Fruit fly (Drosophila melanogaster) whole organism, prepupa: ENCODE measurements around the gene CG16953.

Experiments used
- Blimp-1 ChIP-seq: fragments of 200-800 bp; sonication (Bioruptor generic); optimal IDR thresholded peaks from 3 replicates; lab custom pipeline; 2017; ENCODE audit warnings: missing biosample characterization, missing genetic modification characterization, mild to moderate bottlenecking, moderate library complexity, missing genetic modification reagents
- CG10631 ChIP-seq: fragments of 200-800 bp; sonication (Bioruptor generic); optimal IDR thresholded peaks from 2 replicates; lab custom pipeline; 2016; ENCODE audit warnings: missing biosample characterization, missing genetic modification characterization
- CG10669 ChIP-seq: fragments of 200-800 bp; sonication (Bioruptor generic); optimal IDR thresholded peaks from 3 replicates; lab custom pipeline; 2018; ENCODE audit warnings: missing biosample characterization, mild to moderate bottlenecking, missing genetic modification characterization, moderate library complexity
- CG11762 ChIP-seq: fragments of 200-800 bp; sonication (Bioruptor generic); optimal IDR thresholded peaks from 3 replicates; lab custom pipeline; 2016; ENCODE audit warnings: missing biosample characterization, missing genetic modification characterization; ENCODE audit not compliant: insufficient read depth
- CG1621 ChIP-seq: fragments of 200-800 bp; sonication (Bioruptor generic); optimal IDR thresholded peaks from 3 replicates; lab custom pipeline; 2018; ENCODE audit warnings: missing biosample characterization, mild to moderate bottlenecking, missing genetic modification characterization
- CG3032 ChIP-seq: fragments of 200-800 bp; optimal IDR thresholded peaks from 2 replicates; lab custom pipeline; 2019; ENCODE audit warnings: missing biosample characterization, mild to moderate bottlenecking, missing genetic modification characterization, moderate library complexity
- CG31627 ChIP-seq: fragments of 200-800 bp; sonication (Bioruptor generic); optimal IDR thresholded peaks from 3 replicates; lab custom pipeline; 2016; ENCODE audit warnings: missing biosample characterization, missing genetic modification characterization
- CG3919 ChIP-seq: fragments of 200-800 bp; sonication (Bioruptor generic); optimal IDR thresholded peaks from 3 replicates; lab custom pipeline; 2016; ENCODE audit warnings: missing biosample characterization, missing genetic modification characterization
- CG6163 ChIP-seq: fragments of 200-800 bp; sonication (Bioruptor generic); IDR thresholded peaks from 3 replicates; pipeline ENCODE4 v1.3.6; 2022; ENCODE audit warnings: missing biosample characterization, missing genetic modification characterization
- CG6792 ChIP-seq: fragments of 200-800 bp; sonication (Bioruptor generic); optimal IDR thresholded peaks from 3 replicates; lab custom pipeline; 2016; ENCODE audit warnings: missing biosample characterization, missing genetic modification characterization
- CG6854 ChIP-seq: fragments of 200-800 bp; sonication (Bioruptor generic); optimal IDR thresholded peaks from 2 replicates; lab custom pipeline; 2017; ENCODE audit warnings: missing biosample characterization, mild to moderate bottlenecking, missing genetic modification characterization
- CG8119 ChIP-seq: fragments of 200-800 bp; sonication (Bioruptor generic); IDR thresholded peaks from 3 replicates; pipeline ENCODE4 v1.3.6; 2022; ENCODE audit warnings: missing biosample characterization, missing genetic modification characterization
- CG8319 ChIP-seq: fragments of 200-800 bp; sonication (Bioruptor generic); optimal IDR thresholded peaks from 3 replicates; lab custom pipeline; 2016; ENCODE audit warnings: missing biosample characterization, missing genetic modification characterization
- CG9139 ChIP-seq: fragments of 200-800 bp; sonication (Bioruptor generic); optimal IDR thresholded peaks from 3 replicates; lab custom pipeline; 2017; ENCODE audit warnings: missing biosample characterization, mild to moderate bottlenecking, missing genetic modification characterization
- Eip75B ChIP-seq: fragments of 200-800 bp; sonication (Bioruptor generic); optimal IDR thresholded peaks from 3 replicates; lab custom pipeline; 2016; ENCODE audit warnings: missing biosample characterization, missing genetic modification characterization
- Eip78C ChIP-seq: fragments of 200-800 bp; sonication (Bioruptor generic); peaks from one replicate; lab custom pipeline; 2016; ENCODE audit warnings: missing biosample characterization, missing genetic modification characterization
- Eip93F ChIP-seq: fragments of 200-800 bp; sonication (Bioruptor generic); optimal IDR thresholded peaks from 2 replicates; lab custom pipeline; 2016; ENCODE audit warnings: missing biosample characterization, mild to moderate bottlenecking, missing genetic modification characterization
- Hr38 ChIP-seq: sonication (Bioruptor generic); optimal IDR thresholded peaks from 2 replicates; lab custom pipeline; 2016; ENCODE audit warnings: missing biosample characterization, missing genetic modification characterization
- Hr39 ChIP-seq: fragments of 200-800 bp; sonication (Bioruptor generic); optimal IDR thresholded peaks from 2 replicates; lab custom pipeline; 2016; ENCODE audit warnings: missing biosample characterization, missing genetic modification characterization
- Lpt ChIP-seq: fragments of 200-800 bp; sonication (Bioruptor generic); optimal IDR thresholded peaks from 3 replicates; lab custom pipeline; 2016; ENCODE audit warnings: missing biosample characterization, missing genetic modification characterization
- Met ChIP-seq: fragments of 200-800 bp; sonication (Bioruptor generic); optimal IDR thresholded peaks from 3 replicates; lab custom pipeline; 2016; ENCODE audit warnings: missing biosample characterization, missing genetic modification characterization
- OdsH ChIP-seq: fragments of 200-800 bp; sonication (Bioruptor generic); optimal IDR thresholded peaks from 3 replicates; lab custom pipeline; 2016; ENCODE audit warnings: missing biosample characterization, missing genetic modification characterization
- Smox ChIP-seq: fragments of 200-800 bp; sonication (Bioruptor generic); optimal IDR thresholded peaks from 3 replicates; lab custom pipeline; 2016; ENCODE audit warnings: missing biosample characterization, missing genetic modification characterization
- Sox102F ChIP-seq: fragments of 200-800 bp; sonication (Bioruptor generic); optimal IDR thresholded peaks from 2 replicates; lab custom pipeline; 2016; ENCODE audit warnings: missing biosample characterization, mild to moderate bottlenecking, missing genetic modification characterization
- Sox14 ChIP-seq: fragments of 200-800 bp; sonication (Bioruptor generic); optimal IDR thresholded peaks from 3 replicates; lab custom pipeline; 2016; ENCODE audit warnings: missing biosample characterization, missing genetic modification characterization
- Sox15 ChIP-seq: fragments of 200-800 bp; sonication (Bioruptor generic); optimal IDR thresholded peaks from 3 replicates; lab custom pipeline; 2016; ENCODE audit warnings: missing biosample characterization, missing genetic modification characterization
- achi ChIP-seq: fragments of 200-800 bp; sonication (Bioruptor generic); optimal IDR thresholded peaks from 3 replicates; lab custom pipeline; 2016; ENCODE audit warnings: missing biosample characterization, missing genetic modification characterization
- acj6 ChIP-seq: fragments of 200-800 bp; sonication (Bioruptor generic); optimal IDR thresholded peaks from 3 replicates; lab custom pipeline; 2016; ENCODE audit warnings: missing biosample characterization, missing genetic modification characterization
- cyc ChIP-seq: fragments of 200-800 bp; sonication (Bioruptor generic); optimal IDR thresholded peaks from 3 replicates; lab custom pipeline; 2016; ENCODE audit warnings: missing biosample characterization, missing genetic modification characterization
- dac ChIP-seq: fragments of 200-800 bp; sonication (Bioruptor generic); optimal IDR thresholded peaks from 2 replicates; lab custom pipeline; 2017; ENCODE audit warnings: missing biosample characterization, mild to moderate bottlenecking, missing genetic modification characterization
- eg ChIP-seq: fragments of 200-800 bp; sonication (Bioruptor generic); IDR thresholded peaks from 3 replicates; pipeline ENCODE4 v1.3.6; 2022; ENCODE audit warnings: missing biosample characterization, missing genetic modification characterization
- esn ChIP-seq: fragments of 200-800 bp; sonication (Bioruptor generic); optimal IDR thresholded peaks from 2 replicates; lab custom pipeline; 2016; ENCODE audit warnings: missing biosample characterization, mild to moderate bottlenecking, missing genetic modification characterization, moderate library complexity
- fd85E ChIP-seq: fragments of 200-800 bp; sonication (Bioruptor generic); optimal IDR thresholded peaks from 3 replicates; lab custom pipeline; 2016; ENCODE audit warnings: missing biosample characterization, missing genetic modification characterization
- fkh ChIP-seq: fragments of 200-800 bp; sonication (Bioruptor generic); optimal IDR thresholded peaks from 3 replicates; lab custom pipeline; 2017; ENCODE audit warnings: missing biosample characterization, mild to moderate bottlenecking, missing genetic modification characterization, moderate library complexity
- lz ChIP-seq: fragments of 200-800 bp; sonication (Bioruptor generic); optimal IDR thresholded peaks from 3 replicates; lab custom pipeline; 2016; ENCODE audit warnings: missing biosample characterization, missing genetic modification characterization
- net ChIP-seq: fragments of 200-800 bp; sonication (Bioruptor generic); optimal IDR thresholded peaks from 3 replicates; lab custom pipeline; 2016; ENCODE audit warnings: missing biosample characterization, missing genetic modification characterization
- pdm3 ChIP-seq: fragments of 200-800 bp; sonication (Bioruptor generic); optimal IDR thresholded peaks from 3 replicates; lab custom pipeline; 2016; ENCODE audit warnings: missing biosample characterization, missing genetic modification characterization
- spab ChIP-seq: fragments of 200-800 bp; sonication (Bioruptor generic); optimal IDR thresholded peaks from 2 replicates; lab custom pipeline; 2017; ENCODE audit warnings: missing biosample characterization, mild to moderate bottlenecking, missing genetic modification characterization, missing genetic modification reagents
- ss ChIP-seq, 2 experiments: fragments of 200-800 bp; sonication (Bioruptor generic); optimal IDR thresholded peaks; 2 replicates in 1 of 2; 3 replicates in 1 of 2; lab custom pipeline; 2017 to 2018; ENCODE audit warnings: mild to moderate bottlenecking in 2 of 2, missing biosample characterization in 2 of 2, missing genetic modification characterization in 2 of 2, moderate library complexity in 1 of 2
- svp ChIP-seq: fragments of 200-800 bp; sonication (Bioruptor generic); peaks from one replicate; lab custom pipeline; 2016; ENCODE audit warnings: missing biosample characterization, missing genetic modification characterization
- topi ChIP-seq: fragments of 200-800 bp; sonication (Bioruptor generic); optimal IDR thresholded peaks from 3 replicates; lab custom pipeline; 2016; ENCODE audit warnings: missing biosample characterization, missing genetic modification characterization

CG16953 gene

DNA sequence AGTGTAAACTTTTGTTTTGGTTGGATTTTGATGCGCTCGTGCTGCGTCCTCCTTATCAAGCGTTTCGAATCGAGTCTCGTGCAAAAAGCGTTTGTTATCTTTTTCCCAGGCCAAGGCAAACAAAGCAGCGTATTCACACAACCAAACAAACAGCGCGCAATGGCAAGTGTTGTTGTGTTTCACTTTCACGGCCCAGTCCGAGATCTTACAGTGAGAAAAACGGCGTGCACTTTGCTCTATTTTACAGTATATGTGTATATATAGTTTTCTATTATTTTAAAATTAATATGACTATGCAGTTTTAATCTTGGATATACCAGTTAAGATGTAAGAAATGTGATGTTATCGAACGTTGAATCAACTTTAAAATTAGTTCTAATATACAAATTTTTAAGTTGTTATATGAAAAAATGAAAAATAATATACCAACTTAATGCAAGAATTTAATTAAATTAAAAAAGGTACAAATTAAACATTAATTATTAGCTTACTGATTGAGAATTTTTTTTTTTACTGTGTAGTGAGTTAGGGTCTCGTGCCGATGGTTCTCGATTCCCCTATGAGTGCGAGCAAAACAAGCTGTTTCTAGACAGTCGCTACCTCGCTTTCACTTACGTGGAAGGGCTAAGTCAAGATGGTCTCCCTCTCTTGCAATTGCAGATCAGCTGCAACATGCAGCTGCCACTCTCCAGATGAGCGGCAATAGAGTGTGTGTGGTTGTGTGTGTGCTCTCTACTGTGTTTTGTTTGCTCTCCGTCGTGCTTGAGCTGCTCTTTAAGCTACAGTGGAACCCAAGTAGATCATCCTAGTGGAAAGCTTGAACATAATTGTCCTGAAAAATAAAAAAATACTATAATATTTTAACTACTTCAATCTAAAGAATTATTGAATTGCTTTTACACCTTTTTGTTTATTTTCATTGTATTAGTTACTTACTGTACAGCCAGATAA is 8.8 kb upstream of the CG16953 start (continued):
- peak; percentile 88 for TF ChIP-seq CG6792 (GFP tag; lab: Kevin White, UChicago)
- peak; percentile 42 for TF ChIP-seq CG31627 (GFP tag; lab: Kevin White, UChicago)
- peak; percentile 65 for TF ChIP-seq Met (GFP tag; lab: Kevin White, UChicago)
- peak; percentile 49 for TF ChIP-seq Hr39 (GFP tag; lab: Kevin White, UChicago)
- peak; percentile 92 for TF ChIP-seq spab (GFP tag; lab: Kevin White, UChicago)
- TF ChIP-seq Hr38: no peak
- peak; percentile 54 for TF ChIP-seq CG6854 (GFP tag; lab: Kevin White, UChicago)
- peak; percentile 89 for TF ChIP-seq OdsH (GFP tag; lab: Kevin White, UChicago)
- TF ChIP-seq achi (GFP tag; lab: Kevin White, UChicago): peak; percentile 90
- peak; percentile 77 for TF ChIP-seq topi (GFP tag; lab: Kevin White, UChicago)
- TF ChIP-seq CG10631 (GFP tag; lab: Kevin White, UChicago): peak; percentile 95
- peak; percentile 75 for TF ChIP-seq eg (GFP tag; lab: Robert Waterston, UW)
- TF ChIP-seq Lpt: peak; percentile 91
- TF ChIP-seq Eip93F (GFP tag; lab: Kevin White, UChicago): peak; percentile 67
- peak; percentile 73 for TF ChIP-seq fkh (GFP tag; lab: Kevin White, UChicago)

DNA sequence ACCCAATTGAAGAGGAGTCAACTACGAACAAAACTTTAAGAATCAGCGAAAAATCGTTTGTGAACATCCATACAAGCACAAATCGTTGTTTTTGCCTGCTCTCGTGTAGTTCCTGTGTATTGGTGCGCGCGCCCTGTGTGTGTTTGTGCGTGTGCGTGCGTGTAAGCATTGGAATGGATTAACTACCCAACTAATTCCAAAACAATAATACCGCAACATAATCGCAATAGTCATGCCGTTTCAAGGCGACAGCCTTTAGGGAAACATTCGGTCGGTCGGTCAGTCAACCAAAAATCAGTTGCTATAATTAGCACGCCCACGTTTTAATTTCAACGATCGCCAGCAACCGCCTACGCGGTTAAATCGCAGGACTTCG is 7.8 kb upstream of the CG16953 start:
- TF ChIP-seq Eip78C (GFP tag; lab: Kevin White, UChicago) (no peak), CG9139 (no peak), net (no peak), CG8119 (GFP tag; lab: Robert Waterston, UW) (0 out of 3 replicates have a peak, but pooled peaks have one; percentile 14), Met (GFP tag; lab: Kevin White, UChicago) (no peak), svp (GFP tag; lab: Kevin White, UChicago) (peak; percentile 62), fd85E (GFP tag; lab: Kevin White, UChicago) (no peak), Lpt (no peak), Sox15 (GFP tag; lab: Kevin White, UChicago) (no peak), Sox14 (GFP tag; lab: Kevin White, UChicago) (no peak), CG8319 (no peak)

DNA sequence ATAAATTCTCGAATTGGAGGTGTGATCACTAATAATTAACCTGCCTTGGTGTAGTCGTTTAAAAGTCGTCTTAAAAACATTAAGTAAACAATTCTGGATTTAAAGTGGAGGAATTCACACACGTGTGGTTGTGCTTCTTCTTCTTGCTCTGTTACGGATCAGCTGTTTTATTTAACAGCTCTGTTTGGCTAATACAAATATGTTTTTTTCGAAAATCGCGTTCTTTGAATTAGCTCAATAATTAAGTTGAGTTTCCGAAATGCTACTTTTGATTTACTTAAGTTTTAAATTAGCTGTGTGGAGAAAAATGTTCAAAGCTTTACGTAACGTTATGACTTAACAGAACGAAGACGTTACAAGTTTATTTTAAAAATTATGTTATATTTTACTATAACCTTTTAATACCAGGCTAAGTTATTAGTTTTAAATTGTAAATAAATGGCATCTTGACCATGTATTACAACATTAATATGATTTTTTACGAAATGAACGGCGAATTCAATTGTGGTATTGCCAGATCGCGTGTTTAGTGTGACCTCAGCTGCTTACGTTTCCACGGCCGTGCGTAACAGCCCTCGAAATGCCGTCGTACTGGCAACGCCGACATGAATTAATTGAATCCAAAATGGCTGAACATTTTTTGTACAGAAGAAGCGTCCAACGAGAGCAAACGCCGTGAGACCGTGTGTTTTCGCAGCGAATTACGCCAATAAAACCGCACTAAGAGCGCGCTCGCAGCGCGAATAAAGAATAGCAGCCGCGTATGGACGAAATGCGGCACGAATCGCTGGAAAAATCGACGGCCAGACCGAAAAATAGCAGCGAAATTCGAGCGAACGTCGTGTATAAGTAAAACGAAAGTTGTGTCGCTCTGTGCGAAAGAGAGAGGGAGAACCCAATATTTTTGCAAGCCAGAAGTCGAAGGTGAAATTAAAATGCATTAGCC is 7.2 kb upstream of the CG16953 start, which contains the start of the genes Pus1 and bon:
TSS of gene Pus1 (minus strand) at position 155 of the 946 bp plus-strand sequence.
TSS of gene bon (plus strand) at position 623 of the 946 bp plus-strand sequence.
- TF ChIP-seq net (no peak), CG3919 (peak; percentile 19), acj6 (peak; percentile 12), cyc (peak; percentile 27), topi (GFP tag; lab: Kevin White, UChicago) (peak; percentile 3), CG3032 (tag; lab: Kevin White, UChicago) (peak; percentile 33), ss (GFP tag; optimal IDR thresholded peaks at IDR 0.05; lab: Kevin White, UChicago) (peak in 1 of 2 experiments; percentile 6), CG31627 (GFP tag; lab: Kevin White, UChicago) (peak; percentile 30), Lpt (no peak), CG1621 (peak; percentile 58), lz (GFP tag; lab: Kevin White, UChicago) (peak; percentile 53), dac (GFP tag; lab: Kevin White, UChicago) (no peak), svp (GFP tag; lab: Kevin White, UChicago) (peak; percentile 73), Blimp-1 (GFP tag; lab: Kevin White, UChicago) (peak; percentile 46), fkh (GFP tag; lab: Kevin White, UChicago) (peak; percentile 57), Eip93F (GFP tag; lab: Kevin White, UChicago) (no peak), Smox (GFP tag; lab: Kevin White, UChicago) (peak; percentile 16), Eip75B (GFP tag; lab: Kevin White, UChicago) (peak; percentile 1), pdm3 (GFP tag; lab: Kevin White, UChicago) (peak; percentile 12), spab (GFP tag; lab: Kevin White, UChicago) (no peak), eg (GFP tag; lab: Robert Waterston, UW) (0 out of 3 replicates have a peak, but pooled peaks have one; percentile 14), CG11762 (GFP tag; lab: Kevin White, UChicago) (no peak), Sox14 (GFP tag; lab: Kevin White, UChicago) (no peak), esn (GFP tag; lab: Kevin White, UChicago) (peak; percentile 36), Eip78C (GFP tag; lab: Kevin White, UChicago) (peak; percentile 65), Hr39 (GFP tag; lab: Kevin White, UChicago) (peak; percentile 26), CG10669 (GFP tag; lab: Kevin White, UChicago) (no peak), Sox102F (peak; percentile 24), CG6163 (GFP tag; lab: Robert Waterston, UW) (no peak)
- TF ChIP-seq, all 60 proteins: peak for 20
